Worm (Caenorhabditis elegans) whole organism, L2 larva: ENCODE data around the gene srg-42.

Experiments
- F13H6.1 ChIP-seq: sonication (generic microtip); optimal IDR thresholded peaks from 2 replicates; lab custom pipeline; 2016; ENCODE audit warnings: missing genetic modification characterization, missing compliant biosample characterization
- R02D3.7 ChIP-seq: fragments of 150-350 bp; optimal IDR thresholded peaks from 2 replicates; lab custom pipeline; 2014; ENCODE audit warnings: missing biosample characterization, missing genetic modification characterization
- mbf-1 ChIP-seq: sonication (generic microtip); optimal IDR thresholded peaks from 2 replicates; lab custom pipeline; 2017; ENCODE audit warnings: missing biosample characterization, missing genetic modification characterization
- nhr-12 ChIP-seq: fragments of 150-350 bp; optimal IDR thresholded peaks from 2 replicates; lab custom pipeline; 2014; ENCODE audit warnings: missing biosample characterization, missing genetic modification characterization
- sem-4 ChIP-seq: fragments of 150-350 bp; optimal IDR thresholded peaks from 2 replicates; lab custom pipeline; 2014; ENCODE audit warnings: missing biosample characterization, missing genetic modification reagents, missing genetic modification characterization
- unc-62 ChIP-seq: fragments of 150-350 bp; optimal IDR thresholded peaks from 2 replicates; lab custom pipeline; 2014; ENCODE audit warnings: missing biosample characterization, missing genetic modification reagents, missing genetic modification characterization
- zag-1 ChIP-seq: fragments of 150-350 bp; optimal IDR thresholded peaks from 2 replicates; lab custom pipeline; 2014; ENCODE audit warnings: missing biosample characterization, missing genetic modification characterization
- ztf-11 ChIP-seq: sonication (generic microtip); optimal IDR thresholded peaks from 2 replicates; lab custom pipeline; 2017; ENCODE audit warnings: missing biosample characterization, missing genetic modification characterization
- ztf-4 ChIP-seq: fragments of 150-350 bp; optimal IDR thresholded peaks from 2 replicates; lab custom pipeline; 2014; ENCODE audit warnings: missing biosample characterization, missing genetic modification characterization

- TF ChIP-seq F13H6.1 (tag; lab: Kevin White, UChicago) (no peak), mbf-1 (tag; lab: Kevin White, UChicago) (no peak), unc-62 (GFP tag; lab: Kevin White, UChicago) (no peak), R02D3.7 (tag; lab: Kevin White, UChicago) (no peak), sem-4 (tag; lab: Kevin White, UChicago) (no peak), nhr-12 (tag; lab: Kevin White, UChicago) (no peak), zag-1 (tag; lab: Kevin White, UChicago) (no peak), ztf-11 (no peak), ztf-4 (tag; lab: Kevin White, UChicago) (no peak)
These were observed 3.9 kb upstream of the srg-42 start, which contains the start of gene srg-41 for ce11 chrV:11161791-11162190.
